Fruit fly (Drosophila melanogaster) whole organism, pupa: ENCODE measurements around the gene OS9.

Experiments used
- CG12605 ChIP-seq: fragments of 200-800 bp; sonication (Bioruptor generic); IDR thresholded peaks from 2 replicates; pipeline ENCODE4 v1.3.6; 2022; ENCODE audit warnings: missing biosample characterization, missing genetic modification characterization
- CG4496 ChIP-seq: fragments of 200-800 bp; sonication (Bioruptor generic); IDR thresholded peaks from 3 replicates; pipeline ENCODE4 v1.3.6; 2022; ENCODE audit warnings: missing biosample characterization, missing genetic modification characterization
- CG8301 ChIP-seq: fragments of 200-800 bp; sonication (Bioruptor generic); optimal IDR thresholded peaks from 2 replicates; lab custom pipeline; 2018; ENCODE audit warnings: missing biosample characterization, mild to moderate bottlenecking, missing genetic modification characterization
- CG9948 ChIP-seq: fragments of 200-800 bp; sonication (Bioruptor generic); optimal IDR thresholded peaks from 2 replicates; lab custom pipeline; 2018; ENCODE audit warnings: missing biosample characterization, mild to moderate bottlenecking, missing genetic modification characterization, moderate library complexity
- EcR ChIP-seq: fragments of 200-800 bp; sonication (Bioruptor generic); optimal IDR thresholded peaks from 3 replicates; lab custom pipeline; 2019; ENCODE audit warnings: missing biosample characterization, missing genetic modification characterization, mild to moderate bottlenecking, moderate library complexity, missing genetic modification reagents
- Ets98B ChIP-seq: fragments of 200-800 bp; sonication (Bioruptor generic); IDR thresholded peaks from 2 replicates; pipeline ENCODE4 v1.3.6; 2022; ENCODE audit warnings: missing biosample characterization, missing genetic modification characterization
- Pif1B ChIP-seq: fragments of 200-800 bp; sonication (Bioruptor generic); optimal IDR thresholded peaks from 3 replicates; lab custom pipeline; 2016; ENCODE audit warnings: missing biosample characterization, missing genetic modification characterization
- Snoo ChIP-seq: fragments of 200-800 bp; sonication (Bioruptor generic); optimal IDR thresholded peaks from 3 replicates; lab custom pipeline; 2017; ENCODE audit warnings: missing biosample characterization, mild to moderate bottlenecking, missing genetic modification characterization, inconsistent platforms
- gl ChIP-seq: fragments of 200-800 bp; sonication (Bioruptor generic); optimal IDR thresholded peaks from 2 replicates; lab custom pipeline; 2018; ENCODE audit warnings: missing biosample characterization, mild to moderate bottlenecking, missing genetic modification characterization
- rn ChIP-seq: fragments of 200-800 bp; sonication (Bioruptor generic); IDR thresholded peaks from 2 replicates; pipeline ENCODE4 v1.3.6; 2022; ENCODE audit warnings: missing biosample characterization, missing genetic modification characterization

DNA sequence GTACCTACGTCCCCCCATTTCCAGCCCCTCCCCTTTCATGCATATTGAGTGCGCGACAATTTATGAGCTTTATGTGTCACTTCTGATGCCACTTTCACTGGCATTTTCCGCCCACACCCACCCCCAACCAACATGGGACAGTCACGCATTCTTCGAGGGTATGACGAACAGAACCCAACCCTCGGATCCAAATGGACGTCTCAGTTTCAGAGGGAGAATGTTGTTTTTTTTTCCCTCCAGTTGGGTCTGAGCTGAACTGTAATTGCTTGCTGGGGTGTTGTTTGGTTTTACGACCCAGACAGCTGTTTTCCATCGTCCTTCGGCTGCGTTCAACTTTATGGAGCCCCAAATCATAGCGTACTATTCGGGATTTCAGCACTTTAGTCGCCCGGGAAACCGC is 42.5 kb downstream of the OS9 start:
- TF ChIP-seq CG9948 (tag; lab: Kevin White, UChicago): no peak
- TF ChIP-seq CG4496 (GFP tag; lab: Robert Waterston, UW): no peak
- TF ChIP-seq CG12605: no peak
- TF ChIP-seq CG8301 (tag; lab: Kevin White, UChicago): no peak
- TF ChIP-seq Ets98B (GFP tag; lab: Robert Waterston, UW): no peak
- TF ChIP-seq EcR (GFP tag; lab: Kevin White, UChicago): no peak
- no peak for TF ChIP-seq rn (GFP tag; lab: Robert Waterston, UW)
- TF ChIP-seq Pif1B (GFP tag; lab: Kevin White, UChicago): no peak
- TF ChIP-seq gl (tag; lab: Kevin White, UChicago): no peak
- no peak for TF ChIP-seq Snoo (tag; lab: Kevin White, UChicago)
